Worm (Caenorhabditis elegans) whole organism, early embryonic: ENCODE measurements around the gene nmr-1.

Experiments
- B0310.2 ChIP-seq: sonication (generic microtip); optimal IDR thresholded peaks from 2 replicates; lab custom pipeline; 2016; ENCODE audit warnings: mild to moderate bottlenecking, missing genetic modification characterization, missing compliant biosample characterization
- aly-1 ChIP-seq: sonication (generic microtip); optimal IDR thresholded peaks from 2 replicates; lab custom pipeline; 2016; ENCODE audit warnings: missing genetic modification characterization, missing compliant biosample characterization
- ama-1 ChIP-seq: fragments of 150-350 bp; optimal IDR thresholded peaks from 2 replicates; lab custom pipeline; 2014
- ceh-13 ChIP-seq: fragments of 200-800 bp; sonication (Bioruptor generic); optimal IDR thresholded peaks from 2 replicates; lab custom pipeline; 2018; ENCODE audit warnings: mild to moderate bottlenecking, missing genetic modification characterization, missing compliant biosample characterization
- ceh-36 ChIP-seq: sonication (generic microtip); optimal IDR thresholded peaks from 2 replicates; lab custom pipeline; 2016; ENCODE audit warnings: missing genetic modification characterization, inconsistent platforms, missing compliant biosample characterization
- ets-7 ChIP-seq: sonication (generic microtip); optimal IDR thresholded peaks from 2 replicates; lab custom pipeline; 2016; ENCODE audit warnings: missing genotype, missing genetic modification characterization, missing compliant biosample characterization
- flt-1 ChIP-seq: fragments of 200-800 bp; sonication (Bioruptor generic); IDR thresholded peaks from 2 replicates; pipeline ENCODE4 v1.3.6; 2022; ENCODE audit warnings: missing genetic modification characterization, missing compliant biosample characterization
- hmg-4 ChIP-seq: fragments of 200-800 bp; sonication (Bioruptor generic); optimal IDR thresholded peaks from 2 replicates; lab custom pipeline; 2018; ENCODE audit warnings: mild to moderate bottlenecking, missing genetic modification characterization, missing compliant biosample characterization
- hnd-1 ChIP-seq: sonication (generic microtip); optimal IDR thresholded peaks from 2 replicates; lab custom pipeline; 2016; ENCODE audit warnings: missing genetic modification characterization, missing compliant biosample characterization
- pes-1 ChIP-seq: fragments of 200-800 bp; sonication (Bioruptor generic); IDR thresholded peaks from 2 replicates; pipeline ENCODE4 v1.3.6; 2022; ENCODE audit warnings: missing genetic modification reagents, missing genetic modification characterization, missing compliant biosample characterization
- scrt-1 ChIP-seq: fragments of 200-800 bp; sonication (Bioruptor generic); IDR thresholded peaks from 2 replicates; pipeline ENCODE4 v1.3.6; 2022; ENCODE audit warnings: missing genetic modification characterization, missing compliant biosample characterization
- sea-1 ChIP-seq: fragments of 200-800 bp; sonication (Bioruptor generic); conservative IDR thresholded peaks from 2 replicates; pipeline ENCODE4 v1.3.6; 2022; ENCODE audit warnings: missing genetic modification characterization, missing compliant biosample characterization
- tbx-37 ChIP-seq: fragments of 200-800 bp; sonication (Bioruptor generic); conservative IDR thresholded peaks from 2 replicates; pipeline ENCODE4 v1.3.6; 2022; ENCODE audit warnings: missing genetic modification reagents, missing genetic modification characterization, missing compliant biosample characterization
- tra-4 ChIP-seq: sonication (generic microtip); optimal IDR thresholded peaks from 2 replicates; lab custom pipeline; 2017; ENCODE audit warnings: missing genetic modification characterization, missing compliant biosample characterization

ce11 chrII:5408924-5409323, 37.5 kb downstream of the nmr-1 start, which contains the start of the genes EEED8.12 and EEED8.4:
- TF ChIP-seq ama-1 = no peak
- no peak for TF ChIP-seq sea-1
- no peak for TF ChIP-seq ets-7
- no peak for TF ChIP-seq flt-1
- no peak for TF ChIP-seq aly-1
- TF ChIP-seq scrt-1 (GFP tag; lab: Robert Waterston, UW) = no peak
- no peak for TF ChIP-seq pes-1 (GFP tag; lab: Robert Waterston, UW)
- TF ChIP-seq ceh-13 = no peak
- no peak for TF ChIP-seq ceh-36 (tag; lab: Kevin White, UChicago)
- no peak for TF ChIP-seq B0310.2 (tag; lab: Kevin White, UChicago)
- no peak for TF ChIP-seq tra-4 (tag; lab: Kevin White, UChicago)
- no peak for TF ChIP-seq hmg-4 (GFP tag; lab: Kevin White, UChicago)
- no peak for TF ChIP-seq hnd-1 (tag; lab: Kevin White, UChicago)
- TF ChIP-seq tbx-37 (GFP tag; lab: Robert Waterston, UW) = no peak
